Worm (Caenorhabditis elegans): ENCODE data around the gene srt-69.

DNA sequence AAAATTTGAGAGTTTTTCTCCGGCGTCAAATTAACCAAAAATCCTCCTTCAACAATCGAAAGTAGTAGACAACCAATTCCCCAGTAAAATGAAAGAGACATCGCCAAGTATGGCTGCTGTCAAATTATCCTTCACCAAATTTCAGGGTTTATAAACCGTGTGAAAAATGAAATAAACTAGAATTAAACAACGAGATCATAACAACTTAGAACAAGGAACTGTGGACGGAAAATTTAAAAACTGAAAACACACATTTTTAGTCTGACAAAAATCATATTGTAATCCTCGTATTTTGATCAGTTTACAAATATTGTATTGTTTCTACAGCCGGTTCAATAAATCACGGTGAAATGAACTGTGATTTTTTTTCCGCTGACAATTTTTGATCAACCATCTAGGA is 2.5 kb downstream of the srt-69 start, which contains the start of gene cest-30:
- no peak for TF ChIP-seq ceh-82 (tag; optimal IDR thresholded peaks at IDR 0.05)
- TF ChIP-seq tbx-2 (tag; optimal IDR thresholded peaks at IDR 0.05): no peak
- TF ChIP-seq mdl-1 (tag; optimal IDR thresholded peaks at IDR 0.05): no peak
- TF ChIP-seq pha-4 (tag; optimal IDR thresholded peaks at IDR 0.05): no peak
- TF ChIP-seq nhr-12 (tag; optimal IDR thresholded peaks at IDR 0.05): no peak
